Worm (Caenorhabditis elegans) whole organism, L2 larva: ENCODE measurements around the gene flor-1.

ENCODE experiments used
- C34F6.9 ChIP-seq: fragments of 150-350 bp; optimal IDR thresholded peaks from 2 replicates; lab custom pipeline; 2014; ENCODE audit warnings: missing biosample characterization, missing genetic modification characterization
- F13H6.1 ChIP-seq: sonication (generic microtip); optimal IDR thresholded peaks from 2 replicates; lab custom pipeline; 2016; ENCODE audit warnings: missing genetic modification characterization, missing compliant biosample characterization
- R02D3.7 ChIP-seq: fragments of 150-350 bp; optimal IDR thresholded peaks from 2 replicates; lab custom pipeline; 2014; ENCODE audit warnings: missing biosample characterization, missing genetic modification characterization
- Y55F3AM.14 ChIP-seq: fragments of 200-800 bp; sonication (Bioruptor generic); optimal IDR thresholded peaks from 2 replicates; lab custom pipeline; 2018; ENCODE audit warnings: mild to moderate bottlenecking, missing genetic modification characterization, missing compliant biosample characterization
- ZK546.5 ChIP-seq: sonication (generic microtip); optimal IDR thresholded peaks from 2 replicates; lab custom pipeline; 2017; ENCODE audit warnings: missing biosample characterization, missing genetic modification characterization
- alr-1 ChIP-seq: fragments of 150-350 bp; optimal IDR thresholded peaks from 2 replicates; lab custom pipeline; 2014; ENCODE audit warnings: missing biosample characterization, missing genetic modification characterization
- ama-1 ChIP-seq: fragments of 150-350 bp; optimal IDR thresholded peaks from 2 replicates; lab custom pipeline; 2018; ENCODE audit warnings: inconsistent platforms
- blmp-1 ChIP-seq: sonication (generic microtip); optimal IDR thresholded peaks from 2 replicates; lab custom pipeline; 2017; ENCODE audit warnings: missing genetic modification characterization, mild to moderate bottlenecking, missing compliant biosample characterization, antibody characterized with exemption, moderate library complexity; ENCODE audit not compliant: insufficient read depth
- ceh-16 ChIP-seq: fragments of 150-350 bp; optimal IDR thresholded peaks from 2 replicates; lab custom pipeline; 2014; ENCODE audit warnings: missing biosample characterization, missing genetic modification characterization
- ceh-82 ChIP-seq: fragments of 150-350 bp; optimal IDR thresholded peaks from 2 replicates; lab custom pipeline; 2014; ENCODE audit warnings: missing biosample characterization, missing genetic modification characterization
- crh-2 ChIP-seq: sonication (generic microtip); optimal IDR thresholded peaks from 2 replicates; lab custom pipeline; 2017; ENCODE audit warnings: missing biosample characterization, missing genetic modification characterization
- dmd-4 ChIP-seq: sonication (generic microtip); optimal IDR thresholded peaks from 2 replicates; lab custom pipeline; 2017; ENCODE audit warnings: missing biosample characterization, missing genetic modification characterization
- elt-1 ChIP-seq: fragments of 150-350 bp; optimal IDR thresholded peaks from 2 replicates; lab custom pipeline; 2014; ENCODE audit warnings: missing biosample characterization, missing genetic modification characterization
- elt-3 ChIP-seq: sonication (generic microtip); optimal IDR thresholded peaks from 2 replicates; lab custom pipeline; 2017; ENCODE audit warnings: missing biosample characterization, missing genetic modification characterization
- fos-1 ChIP-seq: fragments of 150-350 bp; optimal IDR thresholded peaks from 2 replicates; lab custom pipeline; 2014; ENCODE audit warnings: missing biosample characterization, missing genetic modification characterization
- lin-11 ChIP-seq: fragments of 150-350 bp; sonication (generic microtip); optimal IDR thresholded peaks from 2 replicates; lab custom pipeline; 2014; ENCODE audit warnings: missing biosample characterization, missing genetic modification characterization, inconsistent platforms, mixed read lengths
- lin-39 ChIP-seq: fragments of 150-350 bp; optimal IDR thresholded peaks from 2 replicates; lab custom pipeline; 2014; ENCODE audit warnings: missing biosample characterization, missing genetic modification reagents, missing genetic modification characterization
- lsy-2 ChIP-seq, 2 experiments: fragments of 150-350 bp in 1 of 2; sonication (generic microtip) in 1 of 2; optimal IDR thresholded peaks; 2 replicates each; lab custom pipeline; 2014 to 2017; ENCODE audit warnings: missing biosample characterization in 2 of 2, missing genetic modification characterization in 2 of 2
- mab-5 ChIP-seq: fragments of 150-350 bp; optimal IDR thresholded peaks from 2 replicates; lab custom pipeline; 2014; ENCODE audit warnings: missing biosample characterization, missing genetic modification characterization
- mbf-1 ChIP-seq: sonication (generic microtip); optimal IDR thresholded peaks from 2 replicates; lab custom pipeline; 2017; ENCODE audit warnings: missing biosample characterization, missing genetic modification characterization
- mdl-1 ChIP-seq, 2 experiments: fragments of 150-350 bp in 1 of 2; sonication (generic microtip) in 1 of 2; optimal IDR thresholded peaks; 2 replicates each; lab custom pipeline; 2017; ENCODE audit warnings: missing biosample characterization in 2 of 2, missing genetic modification characterization in 2 of 2
- nhr-10 ChIP-seq: sonication (generic microtip); optimal IDR thresholded peaks from 2 replicates; lab custom pipeline; 2017; ENCODE audit warnings: missing biosample characterization, missing genetic modification characterization
- nhr-11 ChIP-seq: fragments of 150-350 bp; optimal IDR thresholded peaks from 2 replicates; lab custom pipeline; 2014; ENCODE audit warnings: missing biosample characterization, missing genetic modification characterization
- nhr-12 ChIP-seq: fragments of 150-350 bp; optimal IDR thresholded peaks from 2 replicates; lab custom pipeline; 2014; ENCODE audit warnings: missing biosample characterization, missing genetic modification characterization
- nhr-129 ChIP-seq: fragments of 150-350 bp; optimal IDR thresholded peaks from 2 replicates; lab custom pipeline; 2014; ENCODE audit warnings: missing biosample characterization, missing genetic modification characterization
- nhr-237 ChIP-seq: fragments of 150-350 bp; optimal IDR thresholded peaks from 2 replicates; lab custom pipeline; 2014; ENCODE audit warnings: missing biosample characterization, missing genetic modification characterization
- nhr-25 ChIP-seq: fragments of 150-350 bp; sonication (generic microtip); optimal IDR thresholded peaks from 3 replicates; lab custom pipeline; 2014; ENCODE audit warnings: missing biosample characterization, missing genetic modification characterization
- nhr-6 ChIP-seq: fragments of 150-350 bp; optimal IDR thresholded peaks from 2 replicates; lab custom pipeline; 2014; ENCODE audit warnings: missing biosample characterization, missing genetic modification characterization
- nhr-77 ChIP-seq: fragments of 150-350 bp; optimal IDR thresholded peaks from 2 replicates; lab custom pipeline; 2014; ENCODE audit warnings: missing biosample characterization, missing genetic modification characterization
- peb-1 ChIP-seq: fragments of 150-350 bp; optimal IDR thresholded peaks from 2 replicates; lab custom pipeline; 2014; ENCODE audit warnings: missing biosample characterization, missing genetic modification characterization
- skn-1 ChIP-seq: sonication (generic microtip); optimal IDR thresholded peaks from 2 replicates; lab custom pipeline; 2017; ENCODE audit warnings: missing biosample characterization, missing genetic modification characterization
- sma-3 ChIP-seq: sonication (generic microtip); optimal IDR thresholded peaks from 2 replicates; lab custom pipeline; 2016; ENCODE audit warnings: missing genetic modification reagents, missing genetic modification characterization, missing compliant biosample characterization
- sma-9 ChIP-seq, 2 experiments: fragments of 150-350 bp in 1 of 2; sonication (generic microtip) in 1 of 2; optimal IDR thresholded peaks; 2 replicates each; lab custom pipeline; 2014 to 2016; ENCODE audit warnings: missing genetic modification characterization in 2 of 2, mild to moderate bottlenecking in 1 of 2, missing biosample characterization in 1 of 2, missing compliant biosample characterization in 1 of 2, missing genetic modification reagents in 1 of 2, moderate library complexity in 1 of 2
- snpc-4 ChIP-seq: fragments of 150-350 bp; optimal IDR thresholded peaks from 2 replicates; lab custom pipeline; 2014; ENCODE audit warnings: missing biosample characterization, missing genetic modification characterization
- unc-39 ChIP-seq: fragments of 150-350 bp; optimal IDR thresholded peaks from 2 replicates; lab custom pipeline; 2014; ENCODE audit warnings: missing biosample characterization, missing genetic modification characterization
- unc-55 ChIP-seq: fragments of 150-350 bp; sonication (generic microtip); optimal IDR thresholded peaks from 3 replicates; lab custom pipeline; 2014; ENCODE audit warnings: missing biosample characterization, missing genetic modification reagents, missing genetic modification characterization
- unc-62 ChIP-seq: fragments of 150-350 bp; optimal IDR thresholded peaks from 2 replicates; lab custom pipeline; 2014; ENCODE audit warnings: missing biosample characterization, missing genetic modification reagents, missing genetic modification characterization
- zag-1 ChIP-seq: fragments of 150-350 bp; optimal IDR thresholded peaks from 2 replicates; lab custom pipeline; 2014; ENCODE audit warnings: missing biosample characterization, missing genetic modification characterization
- ztf-11 ChIP-seq: sonication (generic microtip); optimal IDR thresholded peaks from 2 replicates; lab custom pipeline; 2017; ENCODE audit warnings: missing biosample characterization, missing genetic modification characterization
- ztf-4 ChIP-seq: fragments of 150-350 bp; optimal IDR thresholded peaks from 2 replicates; lab custom pipeline; 2014; ENCODE audit warnings: missing biosample characterization, missing genetic modification characterization

The flor-1 gene

ce11 chrV:15099447-15099846 lies 20.0 kb downstream of the flor-1 start, which contains the start of gene C01G10.1:
Gene C01G10.1, plus strand, starts transcription at chrV:15099747.
- TF ChIP-seq blmp-1 (tag; lab: Kevin White, UChicago) (no peak), fos-1 (tag; lab: Kevin White, UChicago) (no peak), mbf-1 (tag; lab: Kevin White, UChicago) (no peak), nhr-129 (no peak), Y55F3AM.14 (GFP tag; lab: Kevin White, UChicago) (no peak), nhr-11 (tag; lab: Kevin White, UChicago) (no peak), lin-39 (tag; lab: Kevin White, UChicago) (no peak), nhr-25 (tag; lab: Kevin White, UChicago) (no peak)

ce11 chrV:15094749-15095148 lies 24.7 kb downstream of the flor-1 start, which contains the start of gene srx-78:
Gene srx-78, plus strand, starts transcription at chrV:15095049.
- TF ChIP-seq F13H6.1 (tag; lab: Kevin White, UChicago) (no peak), unc-55 (GFP tag; lab: Kevin White, UChicago) (no peak), nhr-10 (tag; lab: Kevin White, UChicago) (no peak), Y55F3AM.14 (GFP tag; lab: Kevin White, UChicago) (no peak), elt-3 (no peak), unc-62 (GFP tag; lab: Kevin White, UChicago) (no peak), peb-1 (tag; lab: Kevin White, UChicago) (no peak), alr-1 (no peak), ztf-11 (tag; lab: Kevin White, UChicago) (no peak), nhr-12 (tag; lab: Kevin White, UChicago) (no peak), snpc-4 (tag; lab: Kevin White, UChicago) (no peak), skn-1 (no peak), lsy-2 (tag; optimal IDR thresholded peaks at IDR 0.05; lab: Kevin White, UChicago) (no peak), fos-1 (tag; lab: Kevin White, UChicago) (no peak), elt-1 (tag; lab: Kevin White, UChicago) (no peak), lin-11 (tag; lab: Kevin White, UChicago) (no peak), zag-1 (tag; lab: Kevin White, UChicago) (no peak)

- TF ChIP-seq elt-3 (no peak), Y55F3AM.14 (GFP tag; lab: Kevin White, UChicago) (no peak), nhr-10 (tag; lab: Kevin White, UChicago) (no peak), mbf-1 (tag; lab: Kevin White, UChicago) (no peak), C34F6.9 (tag; lab: Kevin White, UChicago) (no peak), mab-5 (no peak), nhr-11 (tag; lab: Kevin White, UChicago) (no peak), blmp-1 (tag; lab: Kevin White, UChicago) (no peak), snpc-4 (tag; lab: Kevin White, UChicago) (no peak), ceh-82 (no peak), sma-9 (GFP tag; optimal IDR thresholded peaks at IDR 0.05; lab: Kevin White, UChicago) (no peak), sma-9 (tag; optimal IDR thresholded peaks at IDR 0.05; lab: Kevin White, UChicago) (no peak), lsy-2 (tag; optimal IDR thresholded peaks at IDR 0.05; lab: Kevin White, UChicago) (no peak), fos-1 (tag; lab: Kevin White, UChicago) (no peak), unc-39 (tag; lab: Kevin White, UChicago) (no peak), ZK546.5 (tag; lab: Kevin White, UChicago) (no peak), nhr-237 (no peak), R02D3.7 (no peak), sma-3 (no peak)
Measured at ce11 chrV:15092666-15093065, 26.8 kb downstream of the flor-1 start, which contains the start of gene txt-12. Gene txt-12, plus strand, starts transcription at chrV:15092966.

ce11 chrV:15090457-15090856 lies 29.0 kb downstream of the flor-1 start, which contains the start of gene C01G10.17:
Gene C01G10.17, plus strand, starts transcription at chrV:15090757.
- no peak for TF ChIP-seq unc-39 (tag; lab: Kevin White, UChicago)
- no peak for TF ChIP-seq crh-2
- no peak for TF ChIP-seq ceh-16
- TF ChIP-seq nhr-12 (tag; lab: Kevin White, UChicago): no peak
- no peak for TF ChIP-seq ama-1 (lab: Kevin White, UChicago)
- TF ChIP-seq mdl-1 (tag; optimal IDR thresholded peaks at IDR 0.05; lab: Kevin White, UChicago): no peak
- TF ChIP-seq nhr-6: no peak
- no peak for TF ChIP-seq nhr-77
- TF ChIP-seq nhr-10 (tag; lab: Kevin White, UChicago): no peak
- TF ChIP-seq dmd-4 (tag; lab: Kevin White, UChicago): no peak
- no peak for TF ChIP-seq sma-3
- TF ChIP-seq lin-11 (tag; lab: Kevin White, UChicago): no peak
- no peak for TF ChIP-seq ztf-4 (tag; lab: Kevin White, UChicago)
- TF ChIP-seq, all 48 proteins: peak for 0
